In the genomic region with DNA sequence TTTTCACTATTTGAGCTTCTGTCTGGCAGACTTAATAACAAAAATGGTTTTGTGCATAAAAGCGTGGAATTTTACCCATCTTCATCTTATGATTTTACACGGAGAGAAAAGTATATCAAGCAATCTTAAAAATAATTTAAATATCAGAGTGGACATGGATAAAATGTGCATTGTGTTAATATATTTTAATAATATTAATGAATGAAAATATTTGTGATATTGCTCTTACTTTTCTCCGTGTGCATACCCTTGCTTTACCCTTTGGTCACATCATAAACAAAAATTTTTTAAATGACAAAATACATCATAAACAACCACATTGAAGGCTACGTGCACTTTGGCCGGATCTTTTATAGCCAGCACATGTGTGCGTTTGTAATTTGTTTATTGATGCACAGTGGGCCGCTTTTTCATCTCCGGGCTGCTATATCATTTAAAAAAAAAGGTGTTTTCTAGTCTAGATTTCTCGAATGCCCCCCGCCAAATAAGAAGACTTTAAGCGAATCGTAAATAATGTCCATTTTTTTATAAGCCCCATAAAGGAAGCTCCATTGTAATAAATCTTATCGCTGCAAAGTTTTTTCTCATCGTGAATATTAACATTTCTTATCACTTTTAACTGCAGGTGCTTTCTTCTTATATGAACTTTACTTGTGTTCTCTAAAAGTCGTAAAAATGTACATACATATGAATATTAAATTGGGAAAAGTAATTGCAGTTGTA, we compare ENCODE assay signal across 5 fruit fly cellular contexts.
TF ChIP-seq lines count a peak whose summit lies in the region.

No protein-coding gene starts in this region.

- TF ChIP-seq CTCF in whole organism, embryonic (GFP tag; optimal IDR thresholded peaks at IDR 0.05; lab: Kevin White, UChicago), result no peak

TF ChIP-seq in whole organism, adult, 20 proteins besides CTCF, POLR2A, EP300 and RAD21 (continues in another document):
- no peak for TF ChIP-seq Clk (GFP tag; optimal IDR thresholded peaks at IDR 0.05; lab: Kevin White, UChicago)
- TF ChIP-seq Mnt (GFP tag; optimal IDR thresholded peaks at IDR 0.05; lab: Kevin White, UChicago), result peak; percentile 70
- no peak for TF ChIP-seq cnc (optimal IDR thresholded peaks at IDR 0.05; lab: Kevin White, UChicago)
- TF ChIP-seq kay (GFP tag; lab: Kevin White, UChicago; ENCODE audit: borderline replicate concordance), result peak; percentile 81
- TF ChIP-seq ovo (GFP tag; optimal IDR thresholded peaks at IDR 0.05; lab: Kevin White, UChicago), result no peak
- TF ChIP-seq CG12768 (GFP tag; optimal IDR thresholded peaks at IDR 0.05; lab: Kevin White, UChicago), result no peak
- TF ChIP-seq pad (GFP tag; optimal IDR thresholded peaks at IDR 0.05; lab: Kevin White, UChicago), result no peak
- peak; percentile 58 for TF ChIP-seq CG14711 (tag; optimal IDR thresholded peaks at IDR 0.05; lab: Kevin White, UChicago)
- peak; percentile 61 for TF ChIP-seq bab1 (GFP tag; optimal IDR thresholded peaks at IDR 0.05; lab: Kevin White, UChicago)
- peak; percentile 27 for TF ChIP-seq CG11617 (GFP tag; optimal IDR thresholded peaks at IDR 0.05; lab: Kevin White, UChicago)
- TF ChIP-seq tj (GFP tag; optimal IDR thresholded peaks at IDR 0.05; lab: Kevin White, UChicago), result no peak
- TF ChIP-seq CG7045 (GFP tag; optimal IDR thresholded peaks at IDR 0.05; lab: Kevin White, UChicago), result no peak
- no peak for TF ChIP-seq CG5204 (GFP tag; optimal IDR thresholded peaks at IDR 0.05; lab: Kevin White, UChicago)
- no peak for TF ChIP-seq Crg-1 (GFP tag; optimal IDR thresholded peaks at IDR 0.05; lab: Kevin White, UChicago)
- TF ChIP-seq CG1620 (GFP tag; optimal IDR thresholded peaks at IDR 0.05; lab: Kevin White, UChicago), result no peak
- no peak for TF ChIP-seq Hr96 (GFP tag; optimal IDR thresholded peaks at IDR 0.05; lab: Kevin White, UChicago)
- TF ChIP-seq toe (GFP tag; optimal IDR thresholded peaks at IDR 0.05; lab: Kevin White, UChicago), result no peak

TF ChIP-seq in whole organism, embryonic, 481 proteins besides CTCF, POLR2A, EP300 and RAD21 (continues in another document):
- TF ChIP-seq CoRest (tag; optimal IDR thresholded peaks at IDR 0.05; lab: Kevin White, UChicago) (peak; percentile 48), HmgD (GFP tag; optimal IDR thresholded peaks at IDR 0.05; lab: Kevin White, UChicago) (no peak), ro (GFP tag; IDR thresholded peaks at IDR 0.05; lab: Robert Waterston, UW) (no peak), Atf6 (GFP tag; IDR thresholded peaks at IDR 0.05; lab: Robert Waterston, UW) (peak; percentile 34; the same call in 1 of the 2 replicates), sqz (GFP tag; optimal IDR thresholded peaks at IDR 0.05; lab: Kevin White, UChicago) (peak; percentile 11), B-H1 (GFP tag; IDR thresholded peaks at IDR 0.05; lab: Robert Waterston, UW) (peak; percentile 44; the same call in 1 of the 3 replicates), hbn (GFP tag; IDR thresholded peaks at IDR 0.05; lab: Robert Waterston, UW; ENCODE audit: partially characterized antibody) (no peak), H2.0 (GFP tag; IDR thresholded peaks at IDR 0.05; lab: Robert Waterston, UW) (0 out of 2 replicates have a peak, but pooled peaks have one; percentile 20), pan (optimal IDR thresholded peaks at IDR 0.05; lab: Kevin White, UChicago) (no peak), pan (GFP tag; optimal IDR thresholded peaks at IDR 0.05 in 1 of 2, IDR thresholded peaks at IDR 0.05 in 1 of 2) (peak in 1 of 2 experiments; percentile 56), CG17912 (GFP tag; optimal IDR thresholded peaks at IDR 0.05; lab: Kevin White, UChicago) (no peak), tio (GFP tag; optimal IDR thresholded peaks at IDR 0.05; lab: Kevin White, UChicago) (peak; percentile 15), CG9727 (GFP tag; optimal IDR thresholded peaks at IDR 0.05; lab: Kevin White, UChicago) (peak; percentile 27), trh (GFP tag; optimal IDR thresholded peaks at IDR 0.05; lab: Kevin White, UChicago) (no peak), sob (GFP tag; IDR thresholded peaks at IDR 0.05; lab: Robert Waterston, UW) (0 out of 2 replicates have a peak, but pooled peaks have one; percentile 62)

TF ChIP-seq in whole organism, prepupa, 60 proteins besides CTCF, POLR2A, EP300 and RAD21 (continues in another document):
- TF ChIP-seq CG6854 (GFP tag; optimal IDR thresholded peaks at IDR 0.05; lab: Kevin White, UChicago), result no peak
- peak; percentile 47 for TF ChIP-seq achi (GFP tag; optimal IDR thresholded peaks at IDR 0.05; lab: Kevin White, UChicago)
- peak; percentile 67; the same call in 1 of the 3 replicates for TF ChIP-seq CG6163 (GFP tag; IDR thresholded peaks at IDR 0.05; lab: Robert Waterston, UW)
- peak; percentile 73 for TF ChIP-seq CG32006 (GFP tag; optimal IDR thresholded peaks at IDR 0.05; lab: Kevin White, UChicago)
- TF ChIP-seq CG10631 (GFP tag; optimal IDR thresholded peaks at IDR 0.05; lab: Kevin White, UChicago), result peak; percentile 31
- TF ChIP-seq fd85E (GFP tag; optimal IDR thresholded peaks at IDR 0.05; lab: Kevin White, UChicago), result no peak
- TF ChIP-seq net (GFP tag; optimal IDR thresholded peaks at IDR 0.05; lab: Kevin White, UChicago), result peak; percentile 40
- TF ChIP-seq Ets21C (GFP tag; optimal IDR thresholded peaks at IDR 0.05; lab: Kevin White, UChicago), result no peak
- TF ChIP-seq spab (GFP tag; optimal IDR thresholded peaks at IDR 0.05; lab: Kevin White, UChicago), result peak; percentile 21
- TF ChIP-seq esn (GFP tag; optimal IDR thresholded peaks at IDR 0.05; lab: Kevin White, UChicago), result peak; percentile 62
- TF ChIP-seq Hr38 (GFP tag; optimal IDR thresholded peaks at IDR 0.05; lab: Kevin White, UChicago), result no peak
- no peak for TF ChIP-seq topi (GFP tag; optimal IDR thresholded peaks at IDR 0.05; lab: Kevin White, UChicago)
- TF ChIP-seq CG3032 (tag; optimal IDR thresholded peaks at IDR 0.05; lab: Kevin White, UChicago), result peak; percentile 28
- TF ChIP-seq dsx (GFP tag; optimal IDR thresholded peaks at IDR 0.05; lab: Kevin White, UChicago; ENCODE audit: poor library complexity, severe bottlenecking), result no peak
- peak; percentile 63 for TF ChIP-seq CG8119 (GFP tag; IDR thresholded peaks at IDR 0.05; lab: Robert Waterston, UW)
- TF ChIP-seq acj6 (GFP tag; optimal IDR thresholded peaks at IDR 0.05; lab: Kevin White, UChicago), result peak; percentile 55
- TF ChIP-seq fd59A (GFP tag; optimal IDR thresholded peaks at IDR 0.05; lab: Kevin White, UChicago), result no peak

TF ChIP-seq in whole organism, pupa, 21 proteins besides CTCF, POLR2A, EP300 and RAD21 (continues in another document):
- TF ChIP-seq CG4496 (GFP tag; IDR thresholded peaks at IDR 0.05; lab: Robert Waterston, UW), result peak; percentile 58; the same call in 2 of the 3 replicates
- peak; percentile 58; the same call in 1 of the 3 replicates for TF ChIP-seq fd96Ca (GFP tag; IDR thresholded peaks at IDR 0.05; lab: Robert Waterston, UW)
- TF ChIP-seq CG8159 (tag; optimal IDR thresholded peaks at IDR 0.05; lab: Kevin White, UChicago), result peak; percentile 37
- TF ChIP-seq Snoo (tag; optimal IDR thresholded peaks at IDR 0.05; lab: Kevin White, UChicago), result peak; percentile 20
- TF ChIP-seq rn (GFP tag; IDR thresholded peaks at IDR 0.05; lab: Robert Waterston, UW), result 0 out of 2 replicates have a peak, but pooled peaks have one; percentile 31
- TF ChIP-seq CG9948 (tag; optimal IDR thresholded peaks at IDR 0.05; lab: Kevin White, UChicago), result peak; percentile 47
- TF ChIP-seq Pif1A (GFP tag; optimal IDR thresholded peaks at IDR 0.05; lab: Kevin White, UChicago), result no peak
- no peak for TF ChIP-seq gl (tag; optimal IDR thresholded peaks at IDR 0.05; lab: Kevin White, UChicago)
- TF ChIP-seq CG15710 (tag; optimal IDR thresholded peaks at IDR 0.05; lab: Kevin White, UChicago), result peak; percentile 29
- TF ChIP-seq D1 (tag; optimal IDR thresholded peaks at IDR 0.05; lab: Kevin White, UChicago), result peak; percentile 39
- peak; percentile 4 for TF ChIP-seq Pif1B (GFP tag; optimal IDR thresholded peaks at IDR 0.05; lab: Kevin White, UChicago)
- no peak for TF ChIP-seq CG13204 (GFP tag; optimal IDR thresholded peaks at IDR 0.05; lab: Kevin White, UChicago)
- peak; percentile 44 for TF ChIP-seq CG17806 (tag; optimal IDR thresholded peaks at IDR 0.05; lab: Kevin White, UChicago)
- no peak for TF ChIP-seq CG12605 (GFP tag; IDR thresholded peaks at IDR 0.05; lab: Robert Waterston, UW)
- peak; percentile 38 for TF ChIP-seq CG32121 (GFP tag; IDR thresholded peaks at IDR 0.05; lab: Robert Waterston, UW)
- TF ChIP-seq Ets98B (GFP tag; IDR thresholded peaks at IDR 0.05; lab: Robert Waterston, UW), result 0 out of 2 replicates have a peak, but pooled peaks have one; percentile 48
- TF ChIP-seq CG8301 (tag; optimal IDR thresholded peaks at IDR 0.05; lab: Kevin White, UChicago), result peak; percentile 45
- TF ChIP-seq EcR (GFP tag; optimal IDR thresholded peaks at IDR 0.05; lab: Kevin White, UChicago), result no peak

TF ChIP-seq in whole organism, wandering third instar larva, 38 proteins besides CTCF, POLR2A, EP300 and RAD21 (continues in another document):
- no peak for TF ChIP-seq CG9705 (GFP tag; optimal IDR thresholded peaks at IDR 0.05; lab: Kevin White, UChicago)
- TF ChIP-seq Myc (optimal IDR thresholded peaks at IDR 0.05; lab: Kevin White, UChicago), result no peak
- TF ChIP-seq pan (optimal IDR thresholded peaks at IDR 0.05; lab: Kevin White, UChicago), result no peak
- TF ChIP-seq foxo (GFP tag; optimal IDR thresholded peaks at IDR 0.05; lab: Kevin White, UChicago), result peak in 1 of 2 experiments; percentile 31
- peak; percentile 37 for TF ChIP-seq fru (GFP tag; optimal IDR thresholded peaks at IDR 0.05; lab: Kevin White, UChicago)
- no peak for TF ChIP-seq Hr78 (GFP tag; optimal IDR thresholded peaks at IDR 0.05; lab: Kevin White, UChicago)
- TF ChIP-seq HLH106 (tag; optimal IDR thresholded peaks at IDR 0.05; lab: Kevin White, UChicago), result peak; percentile 3
- TF ChIP-seq Hnf4 (GFP tag; optimal IDR thresholded peaks at IDR 0.05; lab: Kevin White, UChicago), result no peak
- TF ChIP-seq tai (GFP tag; optimal IDR thresholded peaks at IDR 0.05; lab: Kevin White, UChicago), result no peak
- TF ChIP-seq OdsH (GFP tag; optimal IDR thresholded peaks at IDR 0.05; lab: Kevin White, UChicago), result peak; percentile 2
- peak; percentile 28 for TF ChIP-seq rgr (GFP tag; optimal IDR thresholded peaks at IDR 0.05; lab: Kevin White, UChicago)
- TF ChIP-seq sv (GFP tag; optimal IDR thresholded peaks at IDR 0.05; lab: Kevin White, UChicago), result no peak
- TF ChIP-seq brk (GFP tag; optimal IDR thresholded peaks at IDR 0.05; lab: Kevin White, UChicago), result no peak
- no peak for TF ChIP-seq dsf (GFP tag; optimal IDR thresholded peaks at IDR 0.05; lab: Kevin White, UChicago; ENCODE audit: borderline replicate concordance)
- TF ChIP-seq dmrt93B (GFP tag; optimal IDR thresholded peaks at IDR 0.05; lab: Kevin White, UChicago), result no peak
- TF ChIP-seq Abd-B (GFP tag; optimal IDR thresholded peaks at IDR 0.05; lab: Kevin White, UChicago), result no peak
- TF ChIP-seq Dfd (GFP tag; optimal IDR thresholded peaks at IDR 0.05; lab: Kevin White, UChicago), result no peak
- TF ChIP-seq GATAd (GFP tag; optimal IDR thresholded peaks at IDR 0.05; lab: Kevin White, UChicago), result no peak
- TF ChIP-seq usp (GFP tag; optimal IDR thresholded peaks at IDR 0.05; lab: Kevin White, UChicago), result no peak
- TF ChIP-seq CG32264 (GFP tag; optimal IDR thresholded peaks at IDR 0.05; lab: Kevin White, UChicago), result no peak
- TF ChIP-seq h (GFP tag; optimal IDR thresholded peaks at IDR 0.05; lab: Kevin White, UChicago), result peak; percentile 34
